Fruit fly (Drosophila melanogaster) whole organism, embryonic: ENCODE data around the gene CheB38c.

Experiments used
- Aef1 ChIP-seq: fragments of 200-800 bp; sonication (Bioruptor generic); IDR thresholded peaks from 3 replicates; pipeline ENCODE4 v1.3.6; 2022; ENCODE audit warnings: missing biosample characterization, missing genetic modification characterization
- Antp ChIP-seq: fragments of 200-800 bp; sonication (Bioruptor generic); optimal IDR thresholded peaks from 3 replicates; lab custom pipeline; 2016; ENCODE audit warnings: missing biosample characterization, missing genetic modification characterization
- Atf-2 ChIP-seq: fragments of 200-800 bp; sonication (Bioruptor generic); optimal IDR thresholded peaks from 2 replicates; lab custom pipeline; 2016; ENCODE audit warnings: missing biosample characterization, missing genetic modification characterization
- Awh ChIP-seq: fragments of 200-800 bp; sonication (Bioruptor generic); IDR thresholded peaks from 2 replicates; pipeline ENCODE4, ENCODE4 v1.3.6; 2022; ENCODE audit warnings: missing biosample characterization, missing genetic modification characterization
- B-H2 ChIP-seq: fragments of 200-800 bp; sonication (Bioruptor generic); optimal IDR thresholded peaks from 2 replicates; lab custom pipeline; 2018; ENCODE audit warnings: missing biosample characterization, mild to moderate bottlenecking, missing genetic modification characterization
- CG10274 ChIP-seq: fragments of 200-800 bp; sonication (Bioruptor generic); optimal IDR thresholded peaks from 3 replicates; lab custom pipeline; 2017; ENCODE audit warnings: missing biosample characterization, mild to moderate bottlenecking, missing genetic modification characterization
- CG10321 ChIP-seq: fragments of 200-800 bp; sonication (Bioruptor generic); IDR thresholded peaks from 2 replicates; pipeline ENCODE4 v1.3.6; 2022; ENCODE audit warnings: missing biosample characterization, missing genetic modification characterization
- CG12155 ChIP-seq: fragments of 200-800 bp; sonication (Bioruptor generic); optimal IDR thresholded peaks from 3 replicates; lab custom pipeline; 2016; ENCODE audit warnings: missing biosample characterization, missing genetic modification characterization
- CG12942 ChIP-seq: fragments of 200-800 bp; sonication (Bioruptor generic); optimal IDR thresholded peaks from 3 replicates; lab custom pipeline; 2016; ENCODE audit warnings: missing biosample characterization, missing genetic modification characterization
- CG14050 ChIP-seq: fragments of 200-800 bp; sonication (Bioruptor generic); IDR thresholded peaks from 3 replicates; pipeline ENCODE4 v1.3.6; 2022; ENCODE audit warnings: missing biosample characterization, missing genetic modification characterization
- CG15011 ChIP-seq: fragments of 200-800 bp; sonication (Bioruptor generic); optimal IDR thresholded peaks from 3 replicates; lab custom pipeline; 2018; ENCODE audit warnings: missing biosample characterization, mild to moderate bottlenecking, missing genetic modification characterization
- CG15479 ChIP-seq: fragments of 200-800 bp; sonication (Bioruptor generic); optimal IDR thresholded peaks from 3 replicates; lab custom pipeline; 2019; ENCODE audit warnings: missing biosample characterization, mild to moderate bottlenecking, missing genetic modification characterization, moderate library complexity
- CG17186 ChIP-seq: fragments of 200-800 bp; sonication (Bioruptor generic); optimal IDR thresholded peaks from 3 replicates; lab custom pipeline; 2017; ENCODE audit warnings: missing biosample characterization, missing genetic modification reagents, missing genetic modification characterization
- CG2120 ChIP-seq: fragments of 200-800 bp; sonication (Bioruptor generic); optimal IDR thresholded peaks from 3 replicates; lab custom pipeline; 2016; ENCODE audit warnings: missing biosample characterization, missing genetic modification characterization
- CG4282 ChIP-seq: fragments of 200-800 bp; sonication (Bioruptor generic); optimal IDR thresholded peaks from 2 replicates; lab custom pipeline; 2016; ENCODE audit warnings: missing biosample characterization, missing genetic modification characterization
- CG6813 ChIP-seq: fragments of 200-800 bp; sonication (Bioruptor generic); optimal IDR thresholded peaks from 2 replicates; lab custom pipeline; 2017; ENCODE audit warnings: missing biosample characterization, missing genetic modification characterization, mild to moderate bottlenecking, moderate library complexity, missing genetic modification reagents
- CG7271 ChIP-seq: fragments of 200-800 bp; sonication (Bioruptor generic); optimal IDR thresholded peaks from 2 replicates; lab custom pipeline; 2018; ENCODE audit warnings: missing biosample characterization, mild to moderate bottlenecking, missing genetic modification characterization, moderate library complexity
- CG7786 ChIP-seq: fragments of 200-800 bp; sonication (Bioruptor generic); optimal IDR thresholded peaks from 2 replicates; lab custom pipeline; 2016; ENCODE audit warnings: missing biosample characterization, missing genetic modification characterization
- CG7963 ChIP-seq: fragments of 200-800 bp; sonication (Bioruptor generic); IDR thresholded peaks from 3 replicates; pipeline ENCODE4 v1.3.6; 2022; ENCODE audit warnings: missing biosample characterization, missing genetic modification characterization; ENCODE audit not compliant: partially characterized antibody
- CG8765 ChIP-seq: fragments of 200-800 bp; sonication (Bioruptor generic); IDR thresholded peaks from 2 replicates; pipeline ENCODE4 v1.3.6; 2022; ENCODE audit warnings: missing biosample characterization, missing genetic modification characterization
- CTCF ChIP-seq: fragments of 200-800 bp; sonication (Bioruptor generic); optimal IDR thresholded peaks from 2 replicates; lab custom pipeline; 2017; ENCODE audit warnings: missing biosample characterization, mild to moderate bottlenecking, missing genetic modification characterization, moderate library complexity
- CoRest ChIP-seq: fragments of 200-800 bp; sonication (Bioruptor generic); optimal IDR thresholded peaks from 3 replicates; lab custom pipeline; 2018; ENCODE audit warnings: missing biosample characterization, mild to moderate bottlenecking, missing genetic modification characterization, moderate library complexity
- D ChIP-seq, 2 experiments: fragments of 200-800 bp in 1 of 2; fragments of >200 bp in 1 of 2; sonication (Bioruptor generic) in 1 of 2; optimal IDR thresholded peaks; 2 replicates in 1 of 2; 3 replicates in 1 of 2; lab custom pipeline; 2017; ENCODE audit warnings: mild to moderate bottlenecking in 1 of 2, missing biosample characterization in 1 of 2, missing genetic modification characterization in 1 of 2, missing genetic modification reagents in 1 of 2
- ERR ChIP-seq: fragments of 200-800 bp; sonication (Bioruptor generic); optimal IDR thresholded peaks from 2 replicates; lab custom pipeline; 2016; ENCODE audit warnings: missing biosample characterization, missing genetic modification characterization
- Hr39 ChIP-seq: fragments of >200 bp; optimal IDR thresholded peaks from 2 replicates; lab custom pipeline; 2017
- Meics ChIP-seq: fragments of 200-800 bp; sonication (Bioruptor generic); optimal IDR thresholded peaks from 2 replicates; lab custom pipeline; 2017; ENCODE audit warnings: missing biosample characterization, mild to moderate bottlenecking, missing genetic modification characterization
- Mrtf ChIP-seq: fragments of 200-800 bp; sonication (Bioruptor generic); IDR thresholded peaks from 3 replicates; pipeline ENCODE4 v1.3.6; 2022; ENCODE audit warnings: missing biosample characterization, missing genetic modification characterization
- Neu2 ChIP-seq: fragments of 200-800 bp; sonication (Bioruptor generic); optimal IDR thresholded peaks from 3 replicates; lab custom pipeline; 2016; ENCODE audit warnings: missing biosample characterization, missing genetic modification characterization, borderline replicate concordance
- PHDP ChIP-seq: fragments of 200-800 bp; sonication (Bioruptor generic); optimal IDR thresholded peaks from 3 replicates; lab custom pipeline; 2018; ENCODE audit warnings: missing biosample characterization, mild to moderate bottlenecking, missing genetic modification characterization, moderate library complexity
- Sox100B ChIP-seq: fragments of 200-800 bp; sonication (Bioruptor generic); optimal IDR thresholded peaks from 3 replicates; lab custom pipeline; 2018; ENCODE audit warnings: missing biosample characterization, mild to moderate bottlenecking, missing genetic modification characterization
- Ssrp ChIP-seq: fragments of 200-800 bp; sonication (Bioruptor generic); optimal IDR thresholded peaks from 2 replicates; lab custom pipeline; 2018; ENCODE audit warnings: missing biosample characterization, mild to moderate bottlenecking, missing genetic modification characterization, moderate library complexity
- Usf ChIP-seq: fragments of 200-800 bp; sonication (Bioruptor generic); optimal IDR thresholded peaks from 2 replicates; lab custom pipeline; 2017; ENCODE audit warnings: missing genotype, missing biosample characterization, missing genetic modification characterization
- Xrp1 ChIP-seq: fragments of 200-800 bp; sonication (Bioruptor generic); IDR thresholded peaks from 2 replicates; pipeline ENCODE4 v1.3.6; 2022; ENCODE audit warnings: missing biosample characterization, missing genetic modification characterization
- ase ChIP-seq: fragments of 200-800 bp; sonication (Bioruptor generic); IDR thresholded peaks from 3 replicates; pipeline ENCODE4 v1.3.6; 2022; ENCODE audit warnings: missing biosample characterization, missing genetic modification characterization
- bab2 ChIP-seq: fragments of 200-800 bp; sonication (Bioruptor generic); optimal IDR thresholded peaks from 2 replicates; lab custom pipeline; 2016; ENCODE audit warnings: missing biosample characterization, missing genetic modification characterization
- dm ChIP-seq: fragments of 200-800 bp; sonication (Bioruptor generic); optimal IDR thresholded peaks from 3 replicates; lab custom pipeline; 2016; ENCODE audit warnings: missing biosample characterization, missing genetic modification characterization
- dmrt11E ChIP-seq: fragments of 200-800 bp; sonication (Bioruptor generic); optimal IDR thresholded peaks from 3 replicates; lab custom pipeline; 2018; ENCODE audit warnings: missing biosample characterization, mild to moderate bottlenecking, missing genetic modification characterization, moderate library complexity
- esg ChIP-seq: fragments of 200-800 bp; sonication (Bioruptor generic); conservative IDR thresholded peaks from 2 replicates; pipeline ENCODE4 v1.3.6; 2022; ENCODE audit warnings: missing biosample characterization, missing genetic modification characterization
- gro ChIP-seq: fragments of 200-800 bp; sonication (Bioruptor generic); optimal IDR thresholded peaks from 2 replicates; lab custom pipeline; 2016; ENCODE audit warnings: missing biosample characterization, missing genetic modification characterization
- hth ChIP-seq: fragments of >200 bp; optimal IDR thresholded peaks from 2 replicates; lab custom pipeline; 2017; ENCODE audit warnings: inconsistent platforms
- inv ChIP-seq: fragments of 200-800 bp; sonication (Bioruptor generic); IDR thresholded peaks from 2 replicates; pipeline ENCODE4 v1.3.6; 2022; ENCODE audit warnings: missing biosample characterization, missing genetic modification characterization; ENCODE audit not compliant: partially characterized antibody
- lilli ChIP-seq: fragments of 200-800 bp; sonication (Bioruptor generic); optimal IDR thresholded peaks from 3 replicates; lab custom pipeline; 2016; ENCODE audit warnings: missing biosample characterization, missing genetic modification characterization
- lov ChIP-seq, 2 experiments: fragments of 200-800 bp in 1 of 2; fragments of >200 bp in 1 of 2; sonication (Bioruptor generic) in 1 of 2; IDR thresholded peaks in 1 of 2; optimal IDR thresholded peaks in 1 of 2; 2 replicates in 1 of 2; 3 replicates in 1 of 2; pipeline versions ENCODE4 v1.3.6 to Lab custom; 2017 to 2022; ENCODE audit warnings: missing biosample characterization in 1 of 2, missing genetic modification characterization in 1 of 2
- maf-S ChIP-seq: fragments of 200-800 bp; sonication (Bioruptor generic); optimal IDR thresholded peaks from 2 replicates; lab custom pipeline; 2016; ENCODE audit warnings: missing biosample characterization, missing genetic modification characterization
- mld ChIP-seq: fragments of 200-800 bp; sonication (Bioruptor generic); IDR thresholded peaks from 3 replicates; pipeline ENCODE4 v1.3.6; 2022; ENCODE audit warnings: missing biosample characterization, missing genetic modification characterization; ENCODE audit not compliant: partially characterized antibody
- phol ChIP-seq: fragments of 200-800 bp; sonication (Bioruptor generic); optimal IDR thresholded peaks from 3 replicates; lab custom pipeline; 2018; ENCODE audit warnings: missing biosample characterization, mild to moderate bottlenecking, missing genetic modification characterization, moderate library complexity
- repo ChIP-seq: fragments of 200-800 bp; sonication (Bioruptor generic); optimal IDR thresholded peaks from 2 replicates; lab custom pipeline; 2016; ENCODE audit warnings: missing biosample characterization, missing genetic modification characterization
- row ChIP-seq: fragments of 200-800 bp; sonication (Bioruptor generic); IDR thresholded peaks from 3 replicates; pipeline ENCODE4 v1.3.6; 2022; ENCODE audit warnings: missing biosample characterization, missing genetic modification characterization
- sd ChIP-seq: fragments of 200-800 bp; sonication (Bioruptor generic); optimal IDR thresholded peaks from 3 replicates; lab custom pipeline; 2018; ENCODE audit warnings: missing biosample characterization, mild to moderate bottlenecking, missing genetic modification characterization, moderate library complexity
- shn ChIP-seq: fragments of 200-800 bp; sonication (Bioruptor generic); optimal IDR thresholded peaks from 3 replicates; lab custom pipeline; 2016; ENCODE audit warnings: missing biosample characterization, missing genetic modification characterization
- sob ChIP-seq: fragments of 200-800 bp; sonication (Bioruptor generic); IDR thresholded peaks from 2 replicates; pipeline ENCODE4 v1.3.6; 2022; ENCODE audit warnings: missing biosample characterization, missing genetic modification characterization
- stwl ChIP-seq: fragments of 200-800 bp; sonication (Bioruptor generic); optimal IDR thresholded peaks from 3 replicates; lab custom pipeline; 2018; ENCODE audit warnings: missing biosample characterization, mild to moderate bottlenecking, missing genetic modification characterization, moderate library complexity
- wek ChIP-seq: fragments of 200-800 bp; sonication (Bioruptor generic); optimal IDR thresholded peaks from 3 replicates; lab custom pipeline; 2018; ENCODE audit warnings: missing biosample characterization, mild to moderate bottlenecking, missing genetic modification characterization, moderate library complexity

Gene CheB38c

dm6 chr2L:20822025-20822371 lies 1.3 kb upstream of the CheB38c start (continued):
- TF ChIP-seq bab2 (GFP tag; lab: Kevin White, UChicago) (no peak), CG14050 (no peak), CG8765 (peak; percentile 78; the same call in 1 of the 2 replicates), phol (tag; lab: Kevin White, UChicago) (peak; percentile 10), CTCF (GFP tag; lab: Kevin White, UChicago) (no peak), Hr39 (lab: Kevin White, UChicago) (no peak), shn (no peak), CG7963 (GFP tag; lab: Robert Waterston, UW) (no peak), Sox100B (GFP tag; lab: Kevin White, UChicago) (no peak), dmrt11E (no peak), CG15011 (GFP tag; lab: Kevin White, UChicago) (no peak), CG6813 (GFP tag; lab: Kevin White, UChicago) (no peak), Awh (no peak), esg (GFP tag; lab: Robert Waterston, UW) (no peak), Neu2 (GFP tag; lab: Kevin White, UChicago) (no peak), ase (GFP tag; lab: Robert Waterston, UW) (no peak), CG10321 (GFP tag; lab: Robert Waterston, UW) (no peak), Ssrp (tag; lab: Kevin White, UChicago) (no peak), CG12155 (GFP tag; lab: Kevin White, UChicago) (no peak), B-H2 (GFP tag; lab: Kevin White, UChicago) (no peak), Usf (GFP tag; lab: Kevin White, UChicago) (no peak), gro (no peak), hth (lab: Kevin White, UChicago) (no peak), mld (GFP tag; lab: Robert Waterston, UW) (no peak), stwl (tag; lab: Kevin White, UChicago) (no peak), maf-S (no peak), CG10274 (GFP tag; lab: Kevin White, UChicago) (no peak), CG12942 (GFP tag; lab: Kevin White, UChicago) (no peak), CG17186 (GFP tag; lab: Kevin White, UChicago) (no peak), sd (tag; lab: Kevin White, UChicago) (no peak), lov (optimal IDR thresholded peaks at IDR 0.05; lab: Kevin White, UChicago) (no peak), lov (GFP tag; IDR thresholded peaks at IDR 0.05; lab: Robert Waterston, UW) (no peak), CG4282 (no peak), wek (GFP tag; lab: Kevin White, UChicago) (no peak), row (GFP tag; lab: Robert Waterston, UW) (no peak), Aef1 (no peak), CG15479 (GFP tag; lab: Kevin White, UChicago) (no peak), ERR (GFP tag; lab: Kevin White, UChicago) (peak; percentile 26), repo (GFP tag; lab: Kevin White, UChicago) (no peak), Atf-2 (GFP tag; lab: Kevin White, UChicago) (peak; percentile 2), CG7786 (GFP tag; lab: Kevin White, UChicago) (no peak), inv (GFP tag; lab: Robert Waterston, UW) (no peak), lilli (GFP tag; lab: Kevin White, UChicago) (no peak), D (optimal IDR thresholded peaks at IDR 0.05; lab: Kevin White, UChicago) (no peak), D (GFP tag; optimal IDR thresholded peaks at IDR 0.05; lab: Kevin White, UChicago) (no peak), Mrtf (GFP tag; lab: Robert Waterston, UW) (no peak), Antp (GFP tag; lab: Kevin White, UChicago) (no peak), Xrp1 (no peak), CoRest (tag; lab: Kevin White, UChicago) (no peak), sob (GFP tag; lab: Robert Waterston, UW) (no peak), CG2120 (GFP tag; lab: Kevin White, UChicago) (no peak), PHDP (tag; lab: Kevin White, UChicago) (no peak), dm (no peak), Meics (GFP tag; lab: Kevin White, UChicago) (no peak), CG7271 (no peak)
